Worm (Caenorhabditis elegans): ENCODE measurements around the gene F53A2.11.

ce11 chrIII:13272227-13272626, 50.3 kb downstream of the F53A2.11 start:
- TF ChIP-seq lin-39 (tag; optimal IDR thresholded peaks at IDR 0.05) (no peak), alr-1 (tag; optimal IDR thresholded peaks at IDR 0.05; ENCODE audit: borderline replicate concordance) (no peak), nhr-11 (tag; optimal IDR thresholded peaks at IDR 0.05) (no peak), nhr-28 (tag; optimal IDR thresholded peaks at IDR 0.05) (no peak), mep-1 (tag; optimal IDR thresholded peaks at IDR 0.05) (no peak), lsy-2 (tag; optimal IDR thresholded peaks at IDR 0.05) (no peak)

All from whole organism, L1 larva.